Fruit fly (Drosophila melanogaster): ENCODE measurements around the gene CG6980.

DNA sequence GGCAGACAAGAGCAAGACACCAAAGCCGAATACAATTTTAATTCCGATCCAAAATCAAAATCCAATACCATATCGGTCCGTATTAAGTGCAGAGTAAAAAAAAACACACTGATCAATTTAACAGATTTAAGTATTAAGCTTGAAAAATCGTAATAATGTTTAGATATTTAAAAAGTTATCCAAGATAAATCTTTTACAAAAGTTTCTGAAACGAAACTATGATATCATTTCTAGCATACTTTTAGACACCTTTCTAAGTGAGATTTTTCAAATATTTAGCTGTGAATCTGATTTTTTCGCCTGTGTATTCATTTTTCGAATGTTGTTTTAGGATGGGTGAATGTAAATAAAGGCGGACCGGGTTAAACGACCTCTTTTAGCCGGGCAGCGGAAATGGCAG, 30.3 kb upstream of the CG6980 start:
- no peak for TF ChIP-seq Kr (GFP tag; optimal IDR thresholded peaks at IDR 0.05)
- TF ChIP-seq ara (GFP tag; IDR thresholded peaks at IDR 0.05), result no peak
- no peak for TF ChIP-seq CG13894 (tag; optimal IDR thresholded peaks at IDR 0.05)
- TF ChIP-seq TFAM (GFP tag; optimal IDR thresholded peaks at IDR 0.05), result no peak
- no peak for TF ChIP-seq zen (tag; optimal IDR thresholded peaks at IDR 0.05)
- no peak for TF ChIP-seq Taf1 (GFP tag; IDR thresholded peaks at IDR 0.05)
- TF ChIP-seq CG2678 (tag; optimal IDR thresholded peaks at IDR 0.05), result no peak
- TF ChIP-seq CG10654 (GFP tag; optimal IDR thresholded peaks at IDR 0.05), result no peak
- no peak for TF ChIP-seq CG15696 (tag; optimal IDR thresholded peaks at IDR 0.05)
- TF ChIP-seq CG7745 (tag; optimal IDR thresholded peaks at IDR 0.05), result no peak
- TF ChIP-seq CG32772 (GFP tag; IDR thresholded peaks at IDR 0.05), result no peak
- TF ChIP-seq Side (GFP tag; optimal IDR thresholded peaks at IDR 0.05), result no peak
- TF ChIP-seq nerfin-1 (tag; optimal IDR thresholded peaks at IDR 0.05), result no peak

All from whole organism, embryonic.